Fruit fly (Drosophila melanogaster) whole organism, prepupa: ENCODE measurements around the gene Ts.

Experiments used
- CG10669 ChIP-seq: fragments of 200-800 bp; sonication (Bioruptor generic); optimal IDR thresholded peaks from 3 replicates; lab custom pipeline; 2018; ENCODE audit warnings: missing biosample characterization, mild to moderate bottlenecking, missing genetic modification characterization, moderate library complexity
- CG11294 ChIP-seq: fragments of 200-800 bp; sonication (Bioruptor generic); IDR thresholded peaks from 2 replicates; pipeline ENCODE4 v1.3.6; 2022; ENCODE audit warnings: missing biosample characterization, missing genetic modification characterization
- CG11762 ChIP-seq: fragments of 200-800 bp; sonication (Bioruptor generic); optimal IDR thresholded peaks from 3 replicates; lab custom pipeline; 2016; ENCODE audit warnings: missing biosample characterization, missing genetic modification characterization; ENCODE audit not compliant: insufficient read depth
- CG11902 ChIP-seq: fragments of 200-800 bp; sonication (Bioruptor generic); optimal IDR thresholded peaks from 3 replicates; lab custom pipeline; 2016; ENCODE audit warnings: missing biosample characterization, missing genetic modification characterization
- CG15336 ChIP-seq: fragments of 200-800 bp; sonication (Bioruptor generic); IDR thresholded peaks from 2 replicates; pipeline ENCODE4 v1.3.6; 2022; ENCODE audit warnings: missing biosample characterization, missing genetic modification characterization
- CG1621 ChIP-seq: fragments of 200-800 bp; sonication (Bioruptor generic); optimal IDR thresholded peaks from 3 replicates; lab custom pipeline; 2018; ENCODE audit warnings: missing biosample characterization, mild to moderate bottlenecking, missing genetic modification characterization
- CG16779 ChIP-seq: fragments of 200-800 bp; sonication (Bioruptor generic); optimal IDR thresholded peaks from 3 replicates; lab custom pipeline; 2017; ENCODE audit warnings: missing biosample characterization, mild to moderate bottlenecking, missing genetic modification characterization
- CG31627 ChIP-seq: fragments of 200-800 bp; sonication (Bioruptor generic); optimal IDR thresholded peaks from 3 replicates; lab custom pipeline; 2016; ENCODE audit warnings: missing biosample characterization, missing genetic modification characterization
- CG32006 ChIP-seq: fragments of 200-800 bp; sonication (Bioruptor generic); optimal IDR thresholded peaks from 3 replicates; lab custom pipeline; 2017; ENCODE audit warnings: missing biosample characterization, mild to moderate bottlenecking, missing genetic modification characterization
- CG34406 ChIP-seq: fragments of 200-800 bp; sonication (Bioruptor generic); optimal IDR thresholded peaks from 3 replicates; lab custom pipeline; 2016; ENCODE audit warnings: missing biosample characterization, missing genetic modification characterization
- CG3919 ChIP-seq: fragments of 200-800 bp; sonication (Bioruptor generic); optimal IDR thresholded peaks from 3 replicates; lab custom pipeline; 2016; ENCODE audit warnings: missing biosample characterization, missing genetic modification characterization
- CG4318 ChIP-seq: fragments of 200-800 bp; sonication (Bioruptor generic); optimal IDR thresholded peaks from 3 replicates; lab custom pipeline; 2017; ENCODE audit warnings: missing biosample characterization, mild to moderate bottlenecking, missing genetic modification characterization
- CG6163 ChIP-seq: fragments of 200-800 bp; sonication (Bioruptor generic); IDR thresholded peaks from 3 replicates; pipeline ENCODE4 v1.3.6; 2022; ENCODE audit warnings: missing biosample characterization, missing genetic modification characterization
- CG6276 ChIP-seq: fragments of 200-800 bp; sonication (Bioruptor generic); optimal IDR thresholded peaks from 2 replicates; lab custom pipeline; 2017; ENCODE audit warnings: missing biosample characterization, mild to moderate bottlenecking, missing genetic modification characterization
- CG6792 ChIP-seq: fragments of 200-800 bp; sonication (Bioruptor generic); optimal IDR thresholded peaks from 3 replicates; lab custom pipeline; 2016; ENCODE audit warnings: missing biosample characterization, missing genetic modification characterization
- CG6808 ChIP-seq: fragments of 200-800 bp; sonication (Bioruptor generic); optimal IDR thresholded peaks from 3 replicates; lab custom pipeline; 2017; ENCODE audit warnings: missing biosample characterization, missing genetic modification characterization, mild to moderate bottlenecking, moderate library complexity, missing genetic modification reagents
- CG6854 ChIP-seq: fragments of 200-800 bp; sonication (Bioruptor generic); optimal IDR thresholded peaks from 2 replicates; lab custom pipeline; 2017; ENCODE audit warnings: missing biosample characterization, mild to moderate bottlenecking, missing genetic modification characterization
- CG7368 ChIP-seq: fragments of 200-800 bp; sonication (Bioruptor generic); optimal IDR thresholded peaks from 3 replicates; lab custom pipeline; 2016; ENCODE audit warnings: missing biosample characterization, missing genetic modification characterization
- CG8119 ChIP-seq: fragments of 200-800 bp; sonication (Bioruptor generic); IDR thresholded peaks from 3 replicates; pipeline ENCODE4 v1.3.6; 2022; ENCODE audit warnings: missing biosample characterization, missing genetic modification characterization
- CG8319 ChIP-seq: fragments of 200-800 bp; sonication (Bioruptor generic); optimal IDR thresholded peaks from 3 replicates; lab custom pipeline; 2016; ENCODE audit warnings: missing biosample characterization, missing genetic modification characterization
- CG9139 ChIP-seq: fragments of 200-800 bp; sonication (Bioruptor generic); optimal IDR thresholded peaks from 3 replicates; lab custom pipeline; 2017; ENCODE audit warnings: missing biosample characterization, mild to moderate bottlenecking, missing genetic modification characterization
- Eip75B ChIP-seq: fragments of 200-800 bp; sonication (Bioruptor generic); optimal IDR thresholded peaks from 3 replicates; lab custom pipeline; 2016; ENCODE audit warnings: missing biosample characterization, missing genetic modification characterization
- Eip78C ChIP-seq: fragments of 200-800 bp; sonication (Bioruptor generic); peaks from one replicate; lab custom pipeline; 2016; ENCODE audit warnings: missing biosample characterization, missing genetic modification characterization
- Eip93F ChIP-seq: fragments of 200-800 bp; sonication (Bioruptor generic); optimal IDR thresholded peaks from 2 replicates; lab custom pipeline; 2016; ENCODE audit warnings: missing biosample characterization, mild to moderate bottlenecking, missing genetic modification characterization
- Ets96B ChIP-seq: fragments of 200-800 bp; optimal IDR thresholded peaks from 2 replicates; lab custom pipeline; 2019; ENCODE audit warnings: missing biosample characterization, mild to moderate bottlenecking, missing genetic modification characterization, moderate library complexity
- Gug ChIP-seq: fragments of 200-800 bp; sonication (Bioruptor generic); IDR thresholded peaks from 2 replicates; pipeline ENCODE4 v1.3.6; 2022; ENCODE audit warnings: missing biosample characterization, missing genetic modification characterization
- Hr4 ChIP-seq: fragments of 200-800 bp; sonication (Bioruptor generic); optimal IDR thresholded peaks from 3 replicates; lab custom pipeline; 2016; ENCODE audit warnings: missing biosample characterization, missing genetic modification characterization
- Lpt ChIP-seq: fragments of 200-800 bp; sonication (Bioruptor generic); optimal IDR thresholded peaks from 3 replicates; lab custom pipeline; 2016; ENCODE audit warnings: missing biosample characterization, missing genetic modification characterization
- OdsH ChIP-seq: fragments of 200-800 bp; sonication (Bioruptor generic); optimal IDR thresholded peaks from 3 replicates; lab custom pipeline; 2016; ENCODE audit warnings: missing biosample characterization, missing genetic modification characterization
- Sox102F ChIP-seq: fragments of 200-800 bp; sonication (Bioruptor generic); optimal IDR thresholded peaks from 2 replicates; lab custom pipeline; 2016; ENCODE audit warnings: missing biosample characterization, mild to moderate bottlenecking, missing genetic modification characterization
- Sox14 ChIP-seq: fragments of 200-800 bp; sonication (Bioruptor generic); optimal IDR thresholded peaks from 3 replicates; lab custom pipeline; 2016; ENCODE audit warnings: missing biosample characterization, missing genetic modification characterization
- Sox15 ChIP-seq: fragments of 200-800 bp; sonication (Bioruptor generic); optimal IDR thresholded peaks from 3 replicates; lab custom pipeline; 2016; ENCODE audit warnings: missing biosample characterization, missing genetic modification characterization
- achi ChIP-seq: fragments of 200-800 bp; sonication (Bioruptor generic); optimal IDR thresholded peaks from 3 replicates; lab custom pipeline; 2016; ENCODE audit warnings: missing biosample characterization, missing genetic modification characterization
- acj6 ChIP-seq: fragments of 200-800 bp; sonication (Bioruptor generic); optimal IDR thresholded peaks from 3 replicates; lab custom pipeline; 2016; ENCODE audit warnings: missing biosample characterization, missing genetic modification characterization
- cyc ChIP-seq: fragments of 200-800 bp; sonication (Bioruptor generic); optimal IDR thresholded peaks from 3 replicates; lab custom pipeline; 2016; ENCODE audit warnings: missing biosample characterization, missing genetic modification characterization
- dac ChIP-seq: fragments of 200-800 bp; sonication (Bioruptor generic); optimal IDR thresholded peaks from 2 replicates; lab custom pipeline; 2017; ENCODE audit warnings: missing biosample characterization, mild to moderate bottlenecking, missing genetic modification characterization
- dsx ChIP-seq: fragments of 200-800 bp; optimal IDR thresholded peaks from 3 replicates; lab custom pipeline; 2019; ENCODE audit warnings: missing biosample characterization, mild to moderate bottlenecking, missing genetic modification characterization, moderate library complexity; ENCODE audit not compliant: poor library complexity, severe bottlenecking
- eg ChIP-seq: fragments of 200-800 bp; sonication (Bioruptor generic); IDR thresholded peaks from 3 replicates; pipeline ENCODE4 v1.3.6; 2022; ENCODE audit warnings: missing biosample characterization, missing genetic modification characterization
- esn ChIP-seq: fragments of 200-800 bp; sonication (Bioruptor generic); optimal IDR thresholded peaks from 2 replicates; lab custom pipeline; 2016; ENCODE audit warnings: missing biosample characterization, mild to moderate bottlenecking, missing genetic modification characterization, moderate library complexity
- fd59A ChIP-seq: fragments of 200-800 bp; sonication (Bioruptor generic); optimal IDR thresholded peaks from 2 replicates; lab custom pipeline; 2017; ENCODE audit warnings: missing biosample characterization, mild to moderate bottlenecking, missing genetic modification characterization, missing genetic modification reagents
- fd85E ChIP-seq: fragments of 200-800 bp; sonication (Bioruptor generic); optimal IDR thresholded peaks from 3 replicates; lab custom pipeline; 2016; ENCODE audit warnings: missing biosample characterization, missing genetic modification characterization
- lz ChIP-seq: fragments of 200-800 bp; sonication (Bioruptor generic); optimal IDR thresholded peaks from 3 replicates; lab custom pipeline; 2016; ENCODE audit warnings: missing biosample characterization, missing genetic modification characterization
- net ChIP-seq: fragments of 200-800 bp; sonication (Bioruptor generic); optimal IDR thresholded peaks from 3 replicates; lab custom pipeline; 2016; ENCODE audit warnings: missing biosample characterization, missing genetic modification characterization
- pdm3 ChIP-seq: fragments of 200-800 bp; sonication (Bioruptor generic); optimal IDR thresholded peaks from 3 replicates; lab custom pipeline; 2016; ENCODE audit warnings: missing biosample characterization, missing genetic modification characterization
- salr ChIP-seq, 2 experiments: fragments of 200-800 bp; sonication (Bioruptor generic); optimal IDR thresholded peaks; 3 replicates each; lab custom pipeline; 2016 to 2018; ENCODE audit warnings: missing biosample characterization in 2 of 2, missing genetic modification characterization in 2 of 2, mild to moderate bottlenecking in 1 of 2
- ss ChIP-seq, 2 experiments: fragments of 200-800 bp; sonication (Bioruptor generic); optimal IDR thresholded peaks; 2 replicates in 1 of 2; 3 replicates in 1 of 2; lab custom pipeline; 2017 to 2018; ENCODE audit warnings: mild to moderate bottlenecking in 2 of 2, missing biosample characterization in 2 of 2, missing genetic modification characterization in 2 of 2, moderate library complexity in 1 of 2
- topi ChIP-seq: fragments of 200-800 bp; sonication (Bioruptor generic); optimal IDR thresholded peaks from 3 replicates; lab custom pipeline; 2016; ENCODE audit warnings: missing biosample characterization, missing genetic modification characterization
- vri ChIP-seq: fragments of 200-800 bp; sonication (Bioruptor generic); optimal IDR thresholded peaks from 3 replicates; lab custom pipeline; 2016; ENCODE audit warnings: missing biosample characterization, mild to moderate bottlenecking, missing genetic modification characterization

The Ts gene

dm6 chr2L:2976829-2977228, 7.4 kb upstream of the Ts start, which contains the start of the genes CG9641 and CG3165 (continued):
- TF ChIP-seq Sox15, result peak; percentile 73
- no peak for TF ChIP-seq CG6792 (GFP tag; lab: Kevin White, UChicago)
- peak; percentile 72 for TF ChIP-seq CG11762 (GFP tag; lab: Kevin White, UChicago)
- TF ChIP-seq CG8319 (GFP tag; lab: Kevin White, UChicago), result no peak
- peak; percentile 64 for TF ChIP-seq Eip93F (GFP tag; lab: Kevin White, UChicago)
- TF ChIP-seq CG1621, result peak; percentile 74
- peak; percentile 82 for TF ChIP-seq Gug

dm6 chr2L:2972439-2972936, 3.0 kb upstream of the Ts start, which contains the start of the genes Rrp1 and gammaTub23C:
TSS of gene Rrp1 (minus strand) at chr2L:2972508.
TSS of gene gammaTub23C (plus strand) at chr2L:2972891.
- TF ChIP-seq achi (peak; percentile 91), acj6 (GFP tag; lab: Kevin White, UChicago) (peak; percentile 92), net (peak; percentile 89), CG3919 (GFP tag; lab: Kevin White, UChicago) (peak; percentile 91), topi (peak; percentile 89), CG6276 (GFP tag; lab: Kevin White, UChicago) (no peak), lz (GFP tag; lab: Kevin White, UChicago) (peak; percentile 89), Lpt (peak; percentile 88), eg (GFP tag; lab: Robert Waterston, UW) (peak; percentile 85), CG7368 (GFP tag; lab: Kevin White, UChicago) (no peak), Eip93F (GFP tag; lab: Kevin White, UChicago) (peak; percentile 54), dac (GFP tag; lab: Kevin White, UChicago) (peak; percentile 79), esn (GFP tag; lab: Kevin White, UChicago) (peak; percentile 94), Eip75B (peak; percentile 82), Sox15 (peak; percentile 94), CG8319 (GFP tag; lab: Kevin White, UChicago) (peak; percentile 90), CG4318 (GFP tag; lab: Kevin White, UChicago) (peak; percentile 89), CG16779 (tag; lab: Kevin White, UChicago) (no peak), Hr4 (GFP tag; lab: Kevin White, UChicago) (peak; percentile 91), Sox102F (GFP tag; lab: Kevin White, UChicago) (peak; percentile 84), dsx (peak; percentile 90), CG6854 (peak; percentile 40), CG6792 (GFP tag; lab: Kevin White, UChicago) (peak; percentile 89), CG1621 (peak; percentile 66), CG11902 (peak; percentile 93), Ets96B (tag; lab: Kevin White, UChicago) (peak; percentile 87), CG6808 (GFP tag; lab: Kevin White, UChicago) (peak; percentile 90), Eip78C (GFP tag; lab: Kevin White, UChicago) (peak; percentile 97), CG32006 (GFP tag; lab: Kevin White, UChicago) (peak; percentile 96), OdsH (peak; percentile 93), pdm3 (GFP tag; lab: Kevin White, UChicago) (peak; percentile 91), salr (GFP tag; optimal IDR thresholded peaks at IDR 0.05; lab: Kevin White, UChicago) (peak in 1 of 2 experiments; percentile 53), CG31627 (GFP tag; lab: Kevin White, UChicago) (peak; percentile 90), Sox14 (GFP tag; lab: Kevin White, UChicago) (peak; percentile 87), CG15336 (peak; percentile 86), CG11294 (GFP tag; lab: Robert Waterston, UW) (peak; percentile 76), vri (GFP tag; lab: Kevin White, UChicago) (no peak), CG11762 (GFP tag; lab: Kevin White, UChicago) (peak; percentile 90), CG34406 (GFP tag; lab: Kevin White, UChicago) (peak; percentile 90), CG9139 (GFP tag; lab: Kevin White, UChicago) (peak; percentile 68), CG6163 (peak; percentile 76), ss (GFP tag; optimal IDR thresholded peaks at IDR 0.05; lab: Kevin White, UChicago) (peak; percentile 78 to 91), CG8119 (GFP tag; lab: Robert Waterston, UW) (peak; percentile 88), CG10669 (GFP tag; lab: Kevin White, UChicago) (peak; percentile 87), fd85E (no peak), fd59A (GFP tag; lab: Kevin White, UChicago) (peak; percentile 88), cyc (GFP tag; lab: Kevin White, UChicago) (peak; percentile 88)
